Worm (Caenorhabditis elegans): ENCODE results near the gene rsp-6.

ce11 chrIV:7764319-7764718, 26.7 kb downstream of the rsp-6 start:
- TF ChIP-seq nhr-12 (tag; optimal IDR thresholded peaks at IDR 0.05) (no peak), lin-13 (tag; optimal IDR thresholded peaks at IDR 0.05) (no peak), ztf-11 (tag; optimal IDR thresholded peaks at IDR 0.05) (no peak), ces-1 (GFP tag; optimal IDR thresholded peaks at IDR 0.05) (no peak), ceh-39 (tag; optimal IDR thresholded peaks at IDR 0.05) (no peak), nhr-237 (tag; optimal IDR thresholded peaks at IDR 0.05) (no peak), lsy-2 (tag; optimal IDR thresholded peaks at IDR 0.05) (no peak), sptf-1 (tag; optimal IDR thresholded peaks at IDR 0.05) (no peak), blmp-1 (tag; optimal IDR thresholded peaks at IDR 0.05) (no peak), nhr-76 (tag; optimal IDR thresholded peaks at IDR 0.05) (no peak), snpc-4 (tag; optimal IDR thresholded peaks at IDR 0.05) (no peak), pha-4 (tag; optimal IDR thresholded peaks at IDR 0.05) (no peak), mep-1 (tag; optimal IDR thresholded peaks at IDR 0.05) (no peak)
